Fruit fly (Drosophila melanogaster): ENCODE results near the gene RnrL.

The RnrL gene

dm6 chr2L:10306518-10307260, 21.1 kb downstream of the RnrL start, which contains the start of the genes CG5390 and CG4968 (continued):
- TF ChIP-seq nom (GFP tag; optimal IDR thresholded peaks at IDR 0.05) (peak; percentile 54), Taf1 (GFP tag; IDR thresholded peaks at IDR 0.05) (0 out of 2 replicates have a peak, but pooled peaks have one; percentile 14), CG7271 (tag; optimal IDR thresholded peaks at IDR 0.05) (no peak), Sry-δ (GFP tag; optimal IDR thresholded peaks at IDR 0.05) (peak; percentile 76), grn (GFP tag; optimal IDR thresholded peaks at IDR 0.05) (no peak), bsh (GFP tag; optimal IDR thresholded peaks at IDR 0.05) (peak in 1 of 2 experiments; percentile 74), D (optimal IDR thresholded peaks at IDR 0.05) (no peak), D (GFP tag; optimal IDR thresholded peaks at IDR 0.05) (peak; percentile 64), CG13424 (tag; optimal IDR thresholded peaks at IDR 0.05) (peak; percentile 82), nerfin-2 (GFP tag; IDR thresholded peaks at IDR 0.05; ENCODE audit: partially characterized antibody) (no peak), sd (tag; optimal IDR thresholded peaks at IDR 0.05) (peak; percentile 71), tup (GFP tag; optimal IDR thresholded peaks at IDR 0.05) (peak; percentile 35), Tbp (GFP tag; optimal IDR thresholded peaks at IDR 0.05) (no peak), cato (GFP tag; optimal IDR thresholded peaks at IDR 0.05; ENCODE audit: borderline replicate concordance) (peak; percentile 19), Ptx1 (GFP tag; IDR thresholded peaks at IDR 0.05) (peak; percentile 50; the same call in 1 of the 2 replicates), Eip74EF (GFP tag; optimal IDR thresholded peaks at IDR 0.05) (peak in 1 of 2 experiments; percentile 46), CG1792 (GFP tag; optimal IDR thresholded peaks at IDR 0.05) (no peak), usp (GFP tag; optimal IDR thresholded peaks at IDR 0.05) (no peak), CG1602 (GFP tag; optimal IDR thresholded peaks at IDR 0.05) (peak; percentile 8), gfzf (GFP tag; optimal IDR thresholded peaks at IDR 0.05) (peak; percentile 33), CG10274 (GFP tag; optimal IDR thresholded peaks at IDR 0.05) (peak; percentile 10), fd3F (GFP tag; optimal IDR thresholded peaks at IDR 0.05) (peak; percentile 62), Ravus (GFP tag; IDR thresholded peaks at IDR 0.05) (no peak), Chrac-16 (GFP tag; optimal IDR thresholded peaks at IDR 0.05) (peak; percentile 8), ind (GFP tag; optimal IDR thresholded peaks at IDR 0.05) (peak; percentile 53), CG11456 (GFP tag; IDR thresholded peaks at IDR 0.05) (peak; percentile 16; the same call in 1 of the 3 replicates), CG10979 (tag; optimal IDR thresholded peaks at IDR 0.05) (peak; percentile 62), HmgZ (tag; optimal IDR thresholded peaks at IDR 0.05) (peak; percentile 68), Doc2 (GFP tag; IDR thresholded peaks at IDR 0.05) (no peak), CG8478 (optimal IDR thresholded peaks at IDR 0.05) (no peak), toy (GFP tag; IDR thresholded peaks at IDR 0.05) (no peak), CG9437 (GFP tag; optimal IDR thresholded peaks at IDR 0.05) (peak; percentile 98), CG1529 (GFP tag; optimal IDR thresholded peaks at IDR 0.05) (peak; percentile 41), CG8281 (tag; optimal IDR thresholded peaks at IDR 0.05) (peak; percentile 17), h (optimal IDR thresholded peaks at IDR 0.05) (no peak), CG1603 (tag; optimal IDR thresholded peaks at IDR 0.05) (peak; percentile 71), slbo (GFP tag; IDR thresholded peaks at IDR 0.05) (peak; percentile 77), bcd (GFP tag; optimal IDR thresholded peaks at IDR 0.05) (no peak), CG7839 (tag; optimal IDR thresholded peaks at IDR 0.05) (no peak), CG11247 (GFP tag; IDR thresholded peaks at IDR 0.05) (0 out of 2 replicates have a peak, but pooled peaks have one; percentile 34), CG10147 (GFP tag; optimal IDR thresholded peaks at IDR 0.05) (peak; percentile 70), Oli (tag; optimal IDR thresholded peaks at IDR 0.05) (peak; percentile 53), bowl (GFP tag; IDR thresholded peaks at IDR 0.05) (no peak), CG4820 (GFP tag; optimal IDR thresholded peaks at IDR 0.05) (peak; percentile 20), tna (GFP tag; IDR thresholded peaks at IDR 0.05; ENCODE audit: partially characterized antibody) (no peak), Trl (optimal IDR thresholded peaks at IDR 0.05) (no peak), Trl (GFP tag; optimal IDR thresholded peaks at IDR 0.05) (no peak), Camta (GFP tag; optimal IDR thresholded peaks at IDR 0.05) (no peak), sob (GFP tag; IDR thresholded peaks at IDR 0.05) (peak; percentile 65), Rfx (GFP tag; IDR thresholded peaks at IDR 0.05) (peak; percentile 72)

Data from whole organism, embryonic.